Fruit fly (Drosophila melanogaster) whole organism, adult: ENCODE measurements around the gene temp.

Experiments used
- pad ChIP-seq: fragments of 200-800 bp; sonication (Bioruptor generic); optimal IDR thresholded peaks from 3 replicates; lab custom pipeline; 2017; ENCODE audit warnings: missing biosample characterization, missing genetic modification characterization, mild to moderate bottlenecking, moderate library complexity, missing genetic modification reagents
- tj ChIP-seq: fragments of 200-800 bp; sonication (Bioruptor generic); optimal IDR thresholded peaks from 3 replicates; lab custom pipeline; 2017; ENCODE audit warnings: missing biosample characterization, mild to moderate bottlenecking, missing genetic modification characterization, moderate library complexity
- toe ChIP-seq: fragments of 200-800 bp; sonication (Bioruptor generic); optimal IDR thresholded peaks from 2 replicates; lab custom pipeline; 2016; ENCODE audit warnings: missing biosample characterization, missing genetic modification characterization

DNA sequence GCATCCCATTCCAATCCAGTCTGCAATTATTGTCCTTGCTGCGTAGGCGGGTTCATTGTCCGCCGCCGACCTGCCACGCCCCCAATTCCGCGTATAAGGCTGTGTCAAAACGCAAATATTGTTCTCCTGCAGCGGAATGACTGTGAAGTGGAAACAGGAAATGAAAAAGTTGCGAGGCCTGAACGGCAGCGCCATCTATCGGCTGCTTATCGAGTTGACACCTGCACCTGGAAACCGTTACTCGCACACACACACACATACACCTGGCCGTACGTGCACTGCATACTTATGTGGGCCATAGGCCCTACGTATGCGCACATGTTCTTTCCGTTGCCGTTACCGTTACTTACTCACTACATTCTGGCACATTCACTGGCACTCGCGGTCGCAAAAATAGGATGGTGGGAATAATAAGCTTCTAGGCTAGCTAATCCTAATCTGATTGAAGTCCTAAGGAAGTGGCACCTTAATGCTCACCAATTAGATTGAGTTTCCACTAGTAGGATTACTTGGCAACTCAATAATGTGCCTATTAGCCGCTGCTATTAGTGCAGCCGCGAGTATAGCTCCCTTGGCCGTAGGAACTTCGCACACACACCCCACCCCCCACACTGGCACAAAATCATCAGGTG lies 3.6 kb downstream of the temp start:
- TF ChIP-seq toe (GFP tag; lab: Kevin White, UChicago), result no peak
- TF ChIP-seq pad (GFP tag; lab: Kevin White, UChicago), result no peak
- no peak for TF ChIP-seq tj (GFP tag; lab: Kevin White, UChicago)
